Worm (Caenorhabditis elegans) whole organism, L4/young adult: ENCODE measurements around the gene citk-1.

ENCODE experiments used
- dao-5 ChIP-seq: sonication (generic microtip); optimal IDR thresholded peaks from 2 replicates; lab custom pipeline; 2016; ENCODE audit warnings: missing genotype, missing genetic modification characterization, moderate library complexity, missing compliant biosample characterization
- him-1 ChIP-seq: sonication (generic microtip); optimal IDR thresholded peaks from 2 replicates; lab custom pipeline; 2016; ENCODE audit warnings: missing genotype, missing genetic modification reagents, missing genetic modification characterization, missing compliant biosample characterization

DNA sequence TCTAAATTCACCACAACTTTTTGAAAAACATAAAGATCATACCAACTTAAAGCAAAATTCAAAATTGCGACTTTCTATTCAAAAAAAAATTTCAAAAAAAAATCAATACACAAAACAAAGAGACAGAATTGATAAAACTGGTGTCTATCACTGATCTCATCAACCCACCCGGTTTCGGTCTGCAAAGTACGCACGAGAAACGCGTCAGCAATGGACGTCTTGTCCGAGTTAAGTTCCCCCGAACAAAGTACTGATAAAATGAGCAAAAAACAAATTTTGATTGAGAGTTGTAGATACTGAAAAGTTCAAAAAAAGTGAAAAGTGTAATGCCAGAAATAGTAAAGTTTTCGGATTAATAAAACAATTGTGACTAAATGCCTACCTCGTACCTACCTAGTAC is 49.6 kb downstream of the citk-1 start:
- TF ChIP-seq him-1 (tag; lab: Kevin White, UChicago) (no peak), dao-5 (no peak)
